Fruit fly (Drosophila melanogaster): Measurements from ENCODE around the gene dco.

Gene dco

DNA sequence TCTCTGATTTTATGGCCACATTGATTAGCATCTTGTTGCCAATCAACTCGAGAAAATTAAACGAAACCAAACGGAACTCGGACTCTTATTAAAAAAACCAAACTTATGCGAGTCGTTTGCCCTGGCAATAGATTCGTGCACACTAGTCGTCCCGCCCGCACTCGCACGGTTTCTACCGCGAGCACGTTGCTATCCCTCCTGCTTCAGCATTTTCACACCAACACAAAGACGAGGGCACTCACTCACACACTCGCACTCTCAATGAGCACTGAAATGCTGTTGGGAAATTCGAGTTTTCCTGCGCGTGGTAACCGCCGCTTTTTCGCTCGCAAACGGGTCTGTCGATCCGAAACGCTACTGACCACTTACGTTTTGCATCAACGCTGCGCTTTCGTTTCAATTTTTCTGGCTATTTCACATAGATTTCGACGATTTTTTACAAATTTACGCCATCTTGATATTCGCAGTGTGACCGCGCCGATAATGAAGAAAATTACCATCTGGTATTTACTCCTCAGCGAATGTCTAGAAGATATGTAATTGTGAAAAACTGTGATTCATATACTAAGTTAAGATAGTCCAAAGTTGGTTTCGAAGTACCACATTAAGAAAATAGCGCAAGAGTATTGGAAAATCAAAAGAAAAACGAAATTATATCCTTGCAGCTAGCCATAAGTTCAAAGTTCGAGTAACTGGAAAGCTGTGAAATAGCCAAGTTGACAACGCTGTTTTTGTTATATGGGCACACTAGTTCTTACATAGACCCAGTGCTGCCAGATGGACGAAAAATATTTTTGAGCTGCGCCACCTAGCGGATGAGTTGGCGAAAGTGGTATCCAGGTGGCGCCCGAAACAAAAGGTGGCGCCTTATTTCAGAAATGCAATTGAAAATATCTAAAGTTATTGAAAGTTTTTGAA is at the start of gene dco:
Gene dco, minus strand, starts transcription at position 503 of the 918 bp plus-strand sequence.
- TF ChIP-seq CG10431 (GFP tag; optimal IDR thresholded peaks at IDR 0.05) = no peak
- peak; percentile 30 for TF ChIP-seq NK7.1 (GFP tag; optimal IDR thresholded peaks at IDR 0.05)
- TF ChIP-seq Myb (GFP tag; optimal IDR thresholded peaks at IDR 0.05) = peak; percentile 58
- TF ChIP-seq CG8281 (tag; optimal IDR thresholded peaks at IDR 0.05) = no peak
- TF ChIP-seq CG8478 (optimal IDR thresholded peaks at IDR 0.05) = peak; percentile 93
- peak; percentile 82 for TF ChIP-seq CG11085 (GFP tag; IDR thresholded peaks at IDR 0.05)
- TF ChIP-seq CG10321 (GFP tag; IDR thresholded peaks at IDR 0.05) = peak; percentile 96
- peak; percentile 22 for TF ChIP-seq Oli (tag; optimal IDR thresholded peaks at IDR 0.05)
- TF ChIP-seq ato (GFP tag; IDR thresholded peaks at IDR 0.05; ENCODE audit: partially characterized antibody) = 0 out of 2 replicates have a peak, but pooled peaks have one; percentile 10
- TF ChIP-seq CG2875 (GFP tag; optimal IDR thresholded peaks at IDR 0.05) = no peak
- no peak for TF ChIP-seq kah (GFP tag; optimal IDR thresholded peaks at IDR 0.05)
- TF ChIP-seq pfk (GFP tag; optimal IDR thresholded peaks at IDR 0.05) = no peak
- peak; percentile 32 for TF ChIP-seq tx (GFP tag; optimal IDR thresholded peaks at IDR 0.05)
- TF ChIP-seq Atf3 (GFP tag; optimal IDR thresholded peaks at IDR 0.05) = peak; percentile 49
- peak; percentile 80 for TF ChIP-seq tgo (GFP tag; IDR thresholded peaks at IDR 0.05)
- peak; percentile 96 for TF ChIP-seq Rfx (GFP tag; IDR thresholded peaks at IDR 0.05)
- TF ChIP-seq CG12219 (GFP tag; optimal IDR thresholded peaks at IDR 0.05) = no peak
- peak; percentile 56 for TF ChIP-seq CG18599 (GFP tag; optimal IDR thresholded peaks at IDR 0.05)
- peak; percentile 85; the same call in 2 of the 3 replicates for TF ChIP-seq CG3726 (GFP tag; IDR thresholded peaks at IDR 0.05)
- peak; percentile 43 for TF ChIP-seq Abd-B (GFP tag; optimal IDR thresholded peaks at IDR 0.05)
- TF ChIP-seq rib (GFP tag; IDR thresholded peaks at IDR 0.05) = peak; percentile 30; the same call in 1 of the 2 replicates
- 0 out of 2 replicates have a peak, but pooled peaks have one; percentile 15 for TF ChIP-seq Oaz (GFP tag; IDR thresholded peaks at IDR 0.05)
- TF ChIP-seq CG18011 (GFP tag; optimal IDR thresholded peaks at IDR 0.05) = no peak
- TF ChIP-seq vfl (GFP tag; optimal IDR thresholded peaks at IDR 0.05) = peak; percentile 5
- TF ChIP-seq Ets65A (GFP tag) = peak; percentile 99
- TF ChIP-seq Hr3 (GFP tag; optimal IDR thresholded peaks at IDR 0.05) = peak; percentile 73
- TF ChIP-seq ro (GFP tag; IDR thresholded peaks at IDR 0.05) = peak; percentile 49; the same call in 1 of the 2 replicates
- TF ChIP-seq CG13624 (GFP tag; optimal IDR thresholded peaks at IDR 0.05) = peak; percentile 82
- TF ChIP-seq lilli (GFP tag; optimal IDR thresholded peaks at IDR 0.05) = peak; percentile 72
- peak; percentile 69 for TF ChIP-seq CG1647 (GFP tag; optimal IDR thresholded peaks at IDR 0.05)
- no peak for TF ChIP-seq CG5180 (GFP tag; optimal IDR thresholded peaks at IDR 0.05)
- no peak for TF ChIP-seq CrebB (tag; optimal IDR thresholded peaks at IDR 0.05)
- TF ChIP-seq CG14965 (GFP tag; optimal IDR thresholded peaks at IDR 0.05; ENCODE audit: borderline replicate concordance) = peak; percentile 54
- TF ChIP-seq Doc2 (GFP tag; IDR thresholded peaks at IDR 0.05) = 0 out of 2 replicates have a peak, but pooled peaks have one; percentile 28
- peak; percentile 77 for TF ChIP-seq stwl (tag; optimal IDR thresholded peaks at IDR 0.05)
- peak; percentile 90 for TF ChIP-seq pnt (GFP tag; optimal IDR thresholded peaks at IDR 0.05)
- peak; percentile 67 for TF ChIP-seq lab (GFP tag; optimal IDR thresholded peaks at IDR 0.05)
- TF ChIP-seq Adf1 (GFP tag; IDR thresholded peaks at IDR 0.05) = no peak
- TF ChIP-seq pho (GFP tag; optimal IDR thresholded peaks at IDR 0.05) = peak; percentile 22
- peak; percentile 77 for TF ChIP-seq CG9215 (GFP tag; IDR thresholded peaks at IDR 0.05)
- no peak for TF ChIP-seq hbn (GFP tag; IDR thresholded peaks at IDR 0.05; ENCODE audit: partially characterized antibody)
- TF ChIP-seq p53 (GFP tag; optimal IDR thresholded peaks at IDR 0.05) = peak; percentile 12
- no peak for TF ChIP-seq CkIIα-i1 (GFP tag; IDR thresholded peaks at IDR 0.05)
- TF ChIP-seq pzg (GFP tag; optimal IDR thresholded peaks at IDR 0.05) = peak; percentile 78
- TF ChIP-seq tll (GFP tag; optimal IDR thresholded peaks at IDR 0.05) = peak in 1 of 2 experiments; percentile 27
- peak; percentile 97 for TF ChIP-seq MESR4 (GFP tag; optimal IDR thresholded peaks at IDR 0.05)
- no peak for TF ChIP-seq CG12071 (GFP tag; optimal IDR thresholded peaks at IDR 0.05)
- peak; percentile 92 for TF ChIP-seq ci (GFP tag; IDR thresholded peaks at IDR 0.05)
